Worm (Caenorhabditis elegans) whole organism, young adult: ENCODE data around the gene F10C1.1.

Experiments
- C17E4.6 ChIP-seq: fragments of 200-800 bp; sonication (Bioruptor generic); IDR thresholded peaks from 2 replicates; pipeline ENCODE4 v1.3.6; 2022; ENCODE audit warnings: missing genetic modification reagents, missing genetic modification characterization, missing compliant biosample characterization
- F57A8.1 ChIP-seq: fragments of 200-800 bp; sonication (Bioruptor generic); optimal IDR thresholded peaks from 2 replicates; lab custom pipeline; 2018; ENCODE audit warnings: mild to moderate bottlenecking, missing genetic modification characterization, moderate library complexity, missing compliant biosample characterization
- aptf-2 ChIP-seq: fragments of 200-800 bp; sonication (Bioruptor generic); conservative IDR thresholded peaks from 2 replicates; pipeline ENCODE4 v1.3.6; 2022; ENCODE audit warnings: missing genetic modification reagents, missing genetic modification characterization, missing compliant biosample characterization
- atf-7 ChIP-seq: sonication (generic microtip); optimal IDR thresholded peaks from 2 replicates; lab custom pipeline; 2017; ENCODE audit warnings: mild to moderate bottlenecking, missing genetic modification characterization, missing compliant biosample characterization
- bed-1 ChIP-seq: fragments of 200-800 bp; sonication (Bioruptor generic); IDR thresholded peaks from 2 replicates; pipeline ENCODE4 v1.3.6; 2022; ENCODE audit warnings: missing genetic modification reagents, missing genetic modification characterization, missing compliant biosample characterization
- chd-7 ChIP-seq: sonication (generic microtip); optimal IDR thresholded peaks from 2 replicates; lab custom pipeline; 2016; ENCODE audit warnings: mild to moderate bottlenecking, missing genetic modification characterization, moderate library complexity, missing compliant biosample characterization
- egrh-3 ChIP-seq: fragments of 200-800 bp; sonication (Bioruptor generic); IDR thresholded peaks from 2 replicates; pipeline ENCODE4 v1.3.6; 2022; ENCODE audit warnings: missing genetic modification reagents, missing genetic modification characterization, missing compliant biosample characterization
- hrde-1 ChIP-seq: sonication (generic microtip); optimal IDR thresholded peaks from 2 replicates; lab custom pipeline; 2016; ENCODE audit warnings: missing genetic modification characterization, mild to moderate bottlenecking, missing compliant biosample characterization, moderate library complexity, missing genotype, missing genetic modification reagents, borderline replicate concordance
- lin-54 ChIP-seq: fragments of 200-800 bp; sonication (Bioruptor generic); optimal IDR thresholded peaks from 2 replicates; lab custom pipeline; 2018; ENCODE audit warnings: mild to moderate bottlenecking, missing genetic modification characterization, missing compliant biosample characterization
- mcd-1 ChIP-seq: fragments of 200-800 bp; sonication (Bioruptor generic); IDR thresholded peaks from 2 replicates; pipeline ENCODE4 v1.3.6; 2022; ENCODE audit warnings: missing genetic modification reagents, missing genetic modification characterization, missing compliant biosample characterization
- pha-4 ChIP-seq: fragments of 150-350 bp; sonication (generic microtip); optimal IDR thresholded peaks from 2 replicates; lab custom pipeline; 2014; ENCODE audit warnings: missing biosample characterization, missing genetic modification reagents, missing genetic modification characterization
- unc-62 ChIP-seq: fragments of 150-350 bp; optimal IDR thresholded peaks from 2 replicates; lab custom pipeline; 2014; ENCODE audit warnings: missing biosample characterization, missing genetic modification reagents, missing genetic modification characterization
- ztf-22 ChIP-seq: fragments of 200-800 bp; sonication (Bioruptor generic); optimal IDR thresholded peaks from 2 replicates; lab custom pipeline; 2018; ENCODE audit warnings: mild to moderate bottlenecking, missing genetic modification characterization, moderate library complexity, missing compliant biosample characterization

ce11 chrII:5799553-5799952 is 25.5 kb downstream of the F10C1.1 start, which contains the start of gene K05F1.8:
- no peak for TF ChIP-seq bed-1 (GFP tag; lab: Robert Waterston, UW)
- no peak for TF ChIP-seq aptf-2 (GFP tag; lab: Robert Waterston, UW)
- no peak for TF ChIP-seq mcd-1 (GFP tag; lab: Robert Waterston, UW)
- TF ChIP-seq hrde-1 (tag; lab: Kevin White, UChicago): no peak
- TF ChIP-seq ztf-22 (GFP tag; lab: Kevin White, UChicago): no peak
- TF ChIP-seq lin-54 (GFP tag; lab: Kevin White, UChicago): no peak
- no peak for TF ChIP-seq F57A8.1 (GFP tag; lab: Kevin White, UChicago)
- no peak for TF ChIP-seq atf-7 (tag; lab: Kevin White, UChicago)
- no peak for TF ChIP-seq C17E4.6
- no peak for TF ChIP-seq pha-4 (tag; lab: Kevin White, UChicago)
- no peak for TF ChIP-seq unc-62 (GFP tag; lab: Kevin White, UChicago)
- no peak for TF ChIP-seq chd-7 (tag; lab: Kevin White, UChicago)
- no peak for TF ChIP-seq egrh-3 (GFP tag; lab: Robert Waterston, UW)
